Worm (Caenorhabditis elegans): ENCODE data around the gene cutl-23.

- TF ChIP-seq tab-1 (GFP tag; IDR thresholded peaks at IDR 0.05) (no peak), flt-1 (GFP tag; IDR thresholded peaks at IDR 0.05) (no peak), med-1 (GFP tag; optimal IDR thresholded peaks at IDR 0.05; ENCODE audit: insufficient read depth) (no peak), ref-1 (GFP tag; conservative IDR thresholded peaks at IDR 0.05) (no peak), T22C8.4 (GFP tag; IDR thresholded peaks at IDR 0.05) (no peak)
Measured at ce11 chrIII:5743084-5743483, 26.9 kb upstream of the cutl-23 start, which contains the start of gene B0244.15.

Data from whole organism, midembryonic.